Worm (Caenorhabditis elegans): Measurements from ENCODE around the gene lipl-4.

lipl-4 gene

ce11 chrV:6559105-6559504 is 9.1 kb downstream of the lipl-4 start, which contains the start of gene spp-26:
spp-26 (minus strand) TSS chrV:6559205.
- no peak for TF ChIP-seq ama-1 (optimal IDR thresholded peaks at IDR 0.05)
- TF ChIP-seq gmeb-1 (tag; optimal IDR thresholded peaks at IDR 0.05), result no peak
- TF ChIP-seq F13H6.1 (tag; optimal IDR thresholded peaks at IDR 0.05), result no peak
- TF ChIP-seq nhr-12 (tag; optimal IDR thresholded peaks at IDR 0.05), result no peak
- TF ChIP-seq nhr-10 (tag; optimal IDR thresholded peaks at IDR 0.05), result no peak
- no peak for TF ChIP-seq nhr-25 (tag; optimal IDR thresholded peaks at IDR 0.05)
- no peak for TF ChIP-seq ztf-11 (tag; optimal IDR thresholded peaks at IDR 0.05)
- TF ChIP-seq nhr-21 (tag; optimal IDR thresholded peaks at IDR 0.05), result no peak
- no peak for TF ChIP-seq unc-39 (tag; optimal IDR thresholded peaks at IDR 0.05)
- no peak for TF ChIP-seq skn-1 (tag; optimal IDR thresholded peaks at IDR 0.05)
- no peak for TF ChIP-seq ceh-16 (tag; optimal IDR thresholded peaks at IDR 0.05)
- TF ChIP-seq snpc-4 (tag; optimal IDR thresholded peaks at IDR 0.05), result no peak
- no peak for TF ChIP-seq aly-2 (tag; optimal IDR thresholded peaks at IDR 0.05)
- no peak for TF ChIP-seq zag-1 (tag; optimal IDR thresholded peaks at IDR 0.05)
- TF ChIP-seq nhr-6 (tag; optimal IDR thresholded peaks at IDR 0.05), result no peak
- no peak for TF ChIP-seq alr-1 (tag; optimal IDR thresholded peaks at IDR 0.05)
- no peak for TF ChIP-seq nhr-129 (tag; optimal IDR thresholded peaks at IDR 0.05)
- TF ChIP-seq nhr-23 (tag; optimal IDR thresholded peaks at IDR 0.05), result no peak
- TF ChIP-seq lin-39 (tag; optimal IDR thresholded peaks at IDR 0.05), result no peak

ce11 chrV:6559585-6559984 is 9.6 kb downstream of the lipl-4 start:
- TF ChIP-seq sma-9 (GFP tag; optimal IDR thresholded peaks at IDR 0.05), result peak; percentile 4
- no peak for TF ChIP-seq sma-9 (tag; optimal IDR thresholded peaks at IDR 0.05)
- no peak for TF ChIP-seq ama-1 (optimal IDR thresholded peaks at IDR 0.05)
- peak; percentile 7 for TF ChIP-seq sma-3 (GFP tag; optimal IDR thresholded peaks at IDR 0.05)

ce11 chrV:6561592-6561991 is 11.6 kb downstream of the lipl-4 start, which contains the start of gene spp-19:
spp-19 (minus strand) TSS chrV:6561692.
- TF ChIP-seq nhr-12 (tag; optimal IDR thresholded peaks at IDR 0.05), result no peak
- TF ChIP-seq Y55F3AM.14 (GFP tag; optimal IDR thresholded peaks at IDR 0.05), result no peak
- TF ChIP-seq nhr-23 (tag; optimal IDR thresholded peaks at IDR 0.05), result no peak
- TF ChIP-seq aly-2 (tag; optimal IDR thresholded peaks at IDR 0.05), result no peak
- no peak for TF ChIP-seq peb-1 (tag; optimal IDR thresholded peaks at IDR 0.05)
- TF ChIP-seq lsy-2 (tag; optimal IDR thresholded peaks at IDR 0.05), result no peak
- TF ChIP-seq ztf-4 (tag; optimal IDR thresholded peaks at IDR 0.05), result no peak
- TF ChIP-seq C34F6.9 (tag; optimal IDR thresholded peaks at IDR 0.05), result no peak
- no peak for TF ChIP-seq lin-11 (tag; optimal IDR thresholded peaks at IDR 0.05)
- TF ChIP-seq nhr-21 (tag; optimal IDR thresholded peaks at IDR 0.05), result no peak
- no peak for TF ChIP-seq zag-1 (tag; optimal IDR thresholded peaks at IDR 0.05)
- TF ChIP-seq mdl-1 (tag; optimal IDR thresholded peaks at IDR 0.05), result no peak
- no peak for TF ChIP-seq nhr-129 (tag; optimal IDR thresholded peaks at IDR 0.05)
- no peak for TF ChIP-seq ztf-11 (tag; optimal IDR thresholded peaks at IDR 0.05)
- no peak for TF ChIP-seq mab-5 (tag; optimal IDR thresholded peaks at IDR 0.05)
- no peak for TF ChIP-seq dmd-4 (tag; optimal IDR thresholded peaks at IDR 0.05)
- TF ChIP-seq nhr-10 (tag; optimal IDR thresholded peaks at IDR 0.05), result no peak
- no peak for TF ChIP-seq unc-39 (tag; optimal IDR thresholded peaks at IDR 0.05)

ce11 chrV:6565851-6566386 is 15.9 kb downstream of the lipl-4 start, which contains the start of gene K04A8.1:
K04A8.1 (plus strand) TSS chrV:6566336.
- peak; percentile 15 for TF ChIP-seq crh-2 (tag; optimal IDR thresholded peaks at IDR 0.05)
- TF ChIP-seq fos-1 (tag; optimal IDR thresholded peaks at IDR 0.05), result peak; percentile 59
- no peak for TF ChIP-seq F13H6.1 (tag; optimal IDR thresholded peaks at IDR 0.05)

DNA sequence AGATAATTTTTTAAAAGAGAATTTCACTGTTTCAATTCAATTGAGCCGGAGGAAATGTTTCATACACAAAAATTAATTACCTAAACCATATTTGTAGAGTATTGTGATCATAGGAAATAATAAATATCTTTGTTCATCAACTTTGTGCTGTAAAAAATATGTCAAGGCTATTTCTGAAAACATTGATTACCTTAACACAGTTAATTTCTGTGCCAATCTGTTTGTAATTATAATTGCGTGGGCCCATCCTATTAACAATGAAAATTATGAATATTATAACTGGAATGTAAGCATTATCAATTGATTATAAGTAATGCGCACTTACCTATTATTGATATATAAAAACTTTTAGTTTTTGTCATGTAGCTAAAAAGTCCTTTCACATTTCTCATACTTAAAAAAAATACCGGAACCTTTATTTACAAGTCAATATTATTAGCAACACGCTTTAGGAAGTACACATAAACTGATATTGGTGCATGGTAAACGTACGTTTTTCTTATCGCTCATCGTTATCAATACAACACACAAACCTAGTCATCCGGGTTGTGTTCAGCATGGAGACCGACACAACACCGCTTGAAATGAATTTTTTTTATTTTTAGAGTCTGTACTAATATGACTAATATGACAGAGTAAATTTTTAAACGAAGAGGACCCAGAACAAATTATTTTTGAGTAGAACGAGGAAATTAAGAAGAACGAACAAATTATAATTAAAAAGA is 25.6 kb downstream of the lipl-4 start, which contains the start of gene fut-2:
fut-2 (minus strand) TSS at position 485 of the 725 bp plus-strand sequence.
- TF ChIP-seq crh-2 (tag; optimal IDR thresholded peaks at IDR 0.05), result peak; percentile 3
- no peak for TF ChIP-seq sma-9 (GFP tag; optimal IDR thresholded peaks at IDR 0.05)
- no peak for TF ChIP-seq sma-9 (tag; optimal IDR thresholded peaks at IDR 0.05)
- peak; percentile 98 for TF ChIP-seq fos-1 (tag; optimal IDR thresholded peaks at IDR 0.05)

Data from whole organism, L2 larva.